Fruit fly (Drosophila melanogaster) whole organism, adult: ENCODE measurements around the gene Mipp1.

Experiments used
- CG11617 ChIP-seq: fragments of 200-800 bp; sonication (Bioruptor generic); optimal IDR thresholded peaks from 2 replicates; lab custom pipeline; 2017; ENCODE audit warnings: mild to moderate bottlenecking, missing biosample characterization, missing genetic modification reagents, missing genetic modification characterization
- CG12768 ChIP-seq: fragments of 200-800 bp; sonication (Bioruptor generic); optimal IDR thresholded peaks from 2 replicates; lab custom pipeline; 2017; ENCODE audit warnings: missing biosample characterization, missing genetic modification characterization, mild to moderate bottlenecking, moderate library complexity, missing genetic modification reagents
- CG14711 ChIP-seq: fragments of 200-800 bp; sonication (Bioruptor generic); optimal IDR thresholded peaks from 2 replicates; lab custom pipeline; 2018; ENCODE audit warnings: missing biosample characterization, mild to moderate bottlenecking, missing genetic modification characterization, moderate library complexity
- CG1620 ChIP-seq: fragments of 200-800 bp; sonication (Bioruptor generic); optimal IDR thresholded peaks from 2 replicates; lab custom pipeline; 2016; ENCODE audit warnings: missing biosample characterization, missing genetic modification characterization
- CG33017 ChIP-seq: fragments of 200-800 bp; sonication (Bioruptor generic); optimal IDR thresholded peaks from 2 replicates; lab custom pipeline; 2018; ENCODE audit warnings: missing biosample characterization, mild to moderate bottlenecking, missing genetic modification characterization, moderate library complexity
- CG5204 ChIP-seq: fragments of 200-800 bp; sonication (Bioruptor generic); optimal IDR thresholded peaks from 2 replicates; lab custom pipeline; 2016; ENCODE audit warnings: missing biosample characterization, missing genetic modification characterization
- CG7045 ChIP-seq: fragments of 200-800 bp; sonication (Bioruptor generic); optimal IDR thresholded peaks from 2 replicates; lab custom pipeline; 2017; ENCODE audit warnings: missing biosample characterization, mild to moderate bottlenecking, missing genetic modification characterization
- CG7101 ChIP-seq: fragments of 200-800 bp; sonication (Bioruptor generic); optimal IDR thresholded peaks from 2 replicates; lab custom pipeline; 2018; ENCODE audit warnings: missing biosample characterization, mild to moderate bottlenecking, missing genetic modification characterization, moderate library complexity
- Clk ChIP-seq: fragments of 200-800 bp; sonication (Bioruptor generic); optimal IDR thresholded peaks from 2 replicates; lab custom pipeline; 2017; ENCODE audit warnings: missing biosample characterization, missing genetic modification characterization
- Crg-1 ChIP-seq: fragments of 200-800 bp; sonication (Bioruptor generic); optimal IDR thresholded peaks from 2 replicates; lab custom pipeline; 2016; ENCODE audit warnings: missing biosample characterization, missing genetic modification characterization
- Hr96 ChIP-seq: fragments of 200-800 bp; sonication (Bioruptor generic); optimal IDR thresholded peaks from 2 replicates; lab custom pipeline; 2016; ENCODE audit warnings: missing biosample characterization, missing genetic modification characterization
- Mnt ChIP-seq: fragments of 200-800 bp; sonication (Bioruptor generic); optimal IDR thresholded peaks from 2 replicates; lab custom pipeline; 2016; ENCODE audit warnings: missing biosample characterization, mild to moderate bottlenecking, missing genetic modification characterization
- bab1 ChIP-seq: fragments of 200-800 bp; sonication (Bioruptor generic); optimal IDR thresholded peaks from 3 replicates; lab custom pipeline; 2019; ENCODE audit warnings: missing biosample characterization, mild to moderate bottlenecking, missing genetic modification characterization, moderate library complexity
- cic ChIP-seq: fragments of 200-800 bp; sonication (Bioruptor generic); optimal IDR thresholded peaks from 2 replicates; lab custom pipeline; 2017; ENCODE audit warnings: missing biosample characterization, mild to moderate bottlenecking, missing genetic modification characterization, moderate library complexity
- cnc ChIP-seq, 2 experiments: fragments of >200 bp; optimal IDR thresholded peaks; 2 replicates each; lab custom pipeline; 2017
- kay ChIP-seq: fragments of 200-800 bp; sonication (Bioruptor generic); peaks from one replicate; lab custom pipeline; 2016; ENCODE audit warnings: missing biosample characterization, missing genetic modification characterization, borderline replicate concordance
- ovo ChIP-seq: fragments of 200-800 bp; sonication (Bioruptor generic); optimal IDR thresholded peaks from 2 replicates; lab custom pipeline; 2016; ENCODE audit warnings: missing biosample characterization, missing genetic modification characterization
- pad ChIP-seq: fragments of 200-800 bp; sonication (Bioruptor generic); optimal IDR thresholded peaks from 3 replicates; lab custom pipeline; 2017; ENCODE audit warnings: missing biosample characterization, missing genetic modification characterization, mild to moderate bottlenecking, moderate library complexity, missing genetic modification reagents
- tj ChIP-seq: fragments of 200-800 bp; sonication (Bioruptor generic); optimal IDR thresholded peaks from 3 replicates; lab custom pipeline; 2017; ENCODE audit warnings: missing biosample characterization, mild to moderate bottlenecking, missing genetic modification characterization, moderate library complexity
- toe ChIP-seq: fragments of 200-800 bp; sonication (Bioruptor generic); optimal IDR thresholded peaks from 2 replicates; lab custom pipeline; 2016; ENCODE audit warnings: missing biosample characterization, missing genetic modification characterization

The Mipp1 gene

DNA sequence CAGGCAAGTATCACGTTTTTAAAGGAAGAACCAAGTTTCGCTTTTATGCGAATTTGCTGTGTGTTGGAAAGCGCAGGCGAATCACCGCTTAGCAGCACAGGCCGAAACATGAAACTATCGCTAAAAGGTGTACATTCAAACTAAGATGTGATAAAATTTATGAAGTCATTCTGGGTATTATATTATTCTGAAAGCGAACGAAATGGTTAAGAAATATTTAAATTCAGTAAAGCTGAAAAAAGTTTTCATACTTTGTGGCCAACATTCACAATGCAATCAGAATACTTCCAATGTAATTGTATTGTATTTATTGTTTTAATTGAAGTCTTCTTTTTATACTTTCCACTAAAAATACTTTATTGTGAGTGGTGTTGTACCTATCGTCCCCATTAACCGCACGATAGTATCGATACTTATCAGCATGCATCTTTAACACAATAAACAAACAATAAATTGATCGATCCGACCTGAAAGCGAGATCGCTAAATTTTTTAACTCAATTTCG, 8.1 kb upstream of the Mipp1 start, which contains the start of gene Smn:
Gene Smn (minus strand): TSS at position 347 of the 505 bp plus-strand sequence.
- no peak for TF ChIP-seq cic
- peak; percentile 47 for TF ChIP-seq CG14711 (tag; lab: Kevin White, UChicago)
- peak; percentile 68 for TF ChIP-seq bab1 (GFP tag; lab: Kevin White, UChicago)
- peak; percentile 4 for TF ChIP-seq Clk (GFP tag; lab: Kevin White, UChicago)
- TF ChIP-seq Hr96 (GFP tag; lab: Kevin White, UChicago), result no peak
- TF ChIP-seq CG5204 (GFP tag; lab: Kevin White, UChicago), result no peak
- peak; percentile 54 for TF ChIP-seq CG33017
- peak; percentile 64 for TF ChIP-seq CG7101 (tag; lab: Kevin White, UChicago)
- peak; percentile 28 for TF ChIP-seq tj (GFP tag; lab: Kevin White, UChicago)
- TF ChIP-seq CG7045 (GFP tag; lab: Kevin White, UChicago), result no peak
- TF ChIP-seq Mnt, result peak; percentile 49
- TF ChIP-seq ovo (GFP tag; lab: Kevin White, UChicago), result peak; percentile 34
- TF ChIP-seq CG1620 (GFP tag; lab: Kevin White, UChicago), result peak; percentile 56
- no peak for TF ChIP-seq toe (GFP tag; lab: Kevin White, UChicago)
- TF ChIP-seq pad (GFP tag; lab: Kevin White, UChicago), result peak; percentile 69
- TF ChIP-seq Crg-1 (GFP tag; lab: Kevin White, UChicago), result peak; percentile 82
- TF ChIP-seq CG11617 (GFP tag; lab: Kevin White, UChicago), result peak; percentile 63
- TF ChIP-seq cnc (optimal IDR thresholded peaks at IDR 0.05; lab: Kevin White, UChicago), result no peak
- peak; percentile 28 for TF ChIP-seq CG12768 (GFP tag; lab: Kevin White, UChicago)
- no peak for TF ChIP-seq kay (GFP tag; lab: Kevin White, UChicago)

DNA sequence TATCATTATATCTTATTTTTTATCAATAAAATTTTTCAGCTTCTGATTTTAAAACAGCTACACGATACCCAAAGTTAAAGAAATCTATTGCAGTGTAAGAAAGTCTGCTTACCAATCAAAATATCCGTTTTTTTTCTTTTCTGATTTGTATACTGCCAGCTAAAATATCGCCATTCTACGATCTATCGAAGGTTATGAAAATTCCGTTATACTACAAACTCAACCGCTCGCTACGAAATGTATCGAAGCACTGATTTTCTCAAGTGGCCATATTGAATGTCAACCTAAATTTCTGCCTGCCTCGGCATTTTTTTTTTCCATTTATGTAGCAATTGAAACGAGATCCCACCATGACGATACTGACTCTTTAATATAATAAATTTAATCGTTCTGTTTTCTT, 6.9 kb upstream of the Mipp1 start, which contains the start of gene nxf2:
Gene nxf2 (minus strand): TSS at position 258 of the 400 bp plus-strand sequence.
- TF ChIP-seq Clk (GFP tag; lab: Kevin White, UChicago) (no peak), cic (no peak), CG1620 (GFP tag; lab: Kevin White, UChicago) (no peak), cnc (optimal IDR thresholded peaks at IDR 0.05; lab: Kevin White, UChicago) (no peak), toe (GFP tag; lab: Kevin White, UChicago) (no peak), tj (GFP tag; lab: Kevin White, UChicago) (peak; percentile 98), Crg-1 (GFP tag; lab: Kevin White, UChicago) (no peak), CG14711 (tag; lab: Kevin White, UChicago) (no peak), CG5204 (GFP tag; lab: Kevin White, UChicago) (no peak), Hr96 (GFP tag; lab: Kevin White, UChicago) (no peak), CG7045 (GFP tag; lab: Kevin White, UChicago) (no peak), ovo (GFP tag; lab: Kevin White, UChicago) (peak; percentile 54), bab1 (GFP tag; lab: Kevin White, UChicago) (peak; percentile 65), CG11617 (GFP tag; lab: Kevin White, UChicago) (no peak), CG7101 (tag; lab: Kevin White, UChicago) (no peak), CG12768 (GFP tag; lab: Kevin White, UChicago) (no peak)

DNA sequence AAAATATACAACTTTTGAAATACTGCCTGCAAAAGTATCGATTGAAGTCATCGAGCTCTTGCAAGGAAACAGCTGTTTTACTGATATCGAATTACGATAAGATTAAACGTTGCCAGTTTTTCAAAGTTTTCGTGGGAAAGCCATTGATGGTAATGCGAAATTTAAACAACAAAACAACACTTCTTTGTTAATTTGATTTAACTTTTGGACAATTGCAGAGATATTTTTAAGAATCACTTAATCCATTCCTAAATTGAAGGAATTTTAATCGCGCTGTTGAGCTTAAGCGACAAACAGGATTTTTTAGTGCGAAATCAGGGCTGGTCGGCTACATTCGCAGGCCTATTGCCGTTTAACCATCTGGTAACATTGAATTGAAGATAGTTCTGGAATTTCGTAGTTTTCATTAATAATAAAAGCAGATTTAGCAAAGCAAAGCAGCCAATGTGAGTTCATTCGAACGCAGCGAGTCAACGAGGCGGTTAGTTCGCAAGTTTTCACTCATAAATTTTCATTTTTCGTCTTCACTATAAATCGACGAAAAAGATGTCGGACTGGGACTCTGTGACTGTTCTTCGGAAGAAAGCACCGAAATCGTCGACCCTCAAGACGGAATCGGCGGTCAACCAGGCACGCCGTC, 1.3 kb upstream of the Mipp1 start, which contains the start of gene mbf1:
Gene mbf1 (plus strand): TSS at position 130 of the 640 bp plus-strand sequence.
- TF ChIP-seq toe (GFP tag; lab: Kevin White, UChicago) (no peak), kay (GFP tag; lab: Kevin White, UChicago) (peak; percentile 93), pad (GFP tag; lab: Kevin White, UChicago) (no peak), Clk (GFP tag; lab: Kevin White, UChicago) (no peak), bab1 (GFP tag; lab: Kevin White, UChicago) (peak; percentile 63), CG7045 (GFP tag; lab: Kevin White, UChicago) (no peak), CG12768 (GFP tag; lab: Kevin White, UChicago) (no peak), CG11617 (GFP tag; lab: Kevin White, UChicago) (peak; percentile 44), Hr96 (GFP tag; lab: Kevin White, UChicago) (no peak), CG1620 (GFP tag; lab: Kevin White, UChicago) (peak; percentile 13), CG14711 (tag; lab: Kevin White, UChicago) (no peak), Mnt (peak; percentile 39), CG33017 (no peak), cic (peak; percentile 22), CG7101 (tag; lab: Kevin White, UChicago) (peak; percentile 8), ovo (GFP tag; lab: Kevin White, UChicago) (no peak), Crg-1 (GFP tag; lab: Kevin White, UChicago) (no peak), tj (GFP tag; lab: Kevin White, UChicago) (peak; percentile 15), CG5204 (GFP tag; lab: Kevin White, UChicago) (no peak), cnc (optimal IDR thresholded peaks at IDR 0.05; lab: Kevin White, UChicago) (no peak)

DNA sequence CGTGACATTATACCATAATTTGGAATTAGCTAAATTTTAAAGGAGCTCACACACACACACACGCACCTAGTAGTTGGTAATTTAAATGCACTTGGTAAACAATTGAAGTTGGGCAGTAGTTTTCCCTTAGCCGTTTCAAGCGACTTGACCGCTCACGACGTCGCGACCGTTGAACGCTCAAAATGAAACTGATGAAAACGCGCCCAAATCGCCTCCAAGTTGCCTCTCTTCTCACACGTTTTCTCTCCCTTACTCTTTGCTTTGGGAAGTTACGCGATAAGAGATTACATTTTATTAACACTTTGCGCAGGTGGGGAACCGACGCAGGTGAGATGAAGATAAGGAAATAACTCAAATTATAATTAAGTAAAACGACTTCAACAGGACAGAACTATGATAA, 926 bp downstream of the Mipp1 start:
- peak; percentile 22 for TF ChIP-seq Mnt
- TF ChIP-seq tj (GFP tag; lab: Kevin White, UChicago), result no peak
- TF ChIP-seq CG7101 (tag; lab: Kevin White, UChicago), result no peak
- TF ChIP-seq CG12768 (GFP tag; lab: Kevin White, UChicago), result peak; percentile 33
- no peak for TF ChIP-seq CG1620 (GFP tag; lab: Kevin White, UChicago)
- peak; percentile 60 for TF ChIP-seq kay (GFP tag; lab: Kevin White, UChicago)
- TF ChIP-seq cnc (optimal IDR thresholded peaks at IDR 0.05; lab: Kevin White, UChicago), result no peak
- TF ChIP-seq bab1 (GFP tag; lab: Kevin White, UChicago), result no peak
- TF ChIP-seq ovo (GFP tag; lab: Kevin White, UChicago), result no peak
- TF ChIP-seq pad (GFP tag; lab: Kevin White, UChicago), result peak; percentile 11
- no peak for TF ChIP-seq Hr96 (GFP tag; lab: Kevin White, UChicago)
- no peak for TF ChIP-seq Clk (GFP tag; lab: Kevin White, UChicago)

DNA sequence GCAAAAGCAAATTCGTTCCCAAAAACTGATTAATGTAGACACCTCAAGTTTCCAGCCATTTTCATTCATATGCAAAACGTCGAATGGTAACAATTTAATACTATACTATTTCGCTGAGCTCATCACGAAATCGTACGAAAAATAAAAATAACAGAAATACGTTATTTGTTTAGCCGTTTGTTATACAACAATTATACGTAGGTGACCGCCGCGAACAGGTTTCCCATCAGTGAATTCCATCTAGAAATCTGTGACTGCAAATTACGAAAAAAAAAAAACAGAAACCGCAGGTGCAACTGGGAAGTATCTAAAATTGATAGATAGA, 1.4 kb downstream of the Mipp1 start:
- TF ChIP-seq CG5204 (GFP tag; lab: Kevin White, UChicago) (no peak), tj (GFP tag; lab: Kevin White, UChicago) (peak; percentile 89)
